Worm (Caenorhabditis elegans): Measurements from ENCODE around the gene mec-5.

DNA sequence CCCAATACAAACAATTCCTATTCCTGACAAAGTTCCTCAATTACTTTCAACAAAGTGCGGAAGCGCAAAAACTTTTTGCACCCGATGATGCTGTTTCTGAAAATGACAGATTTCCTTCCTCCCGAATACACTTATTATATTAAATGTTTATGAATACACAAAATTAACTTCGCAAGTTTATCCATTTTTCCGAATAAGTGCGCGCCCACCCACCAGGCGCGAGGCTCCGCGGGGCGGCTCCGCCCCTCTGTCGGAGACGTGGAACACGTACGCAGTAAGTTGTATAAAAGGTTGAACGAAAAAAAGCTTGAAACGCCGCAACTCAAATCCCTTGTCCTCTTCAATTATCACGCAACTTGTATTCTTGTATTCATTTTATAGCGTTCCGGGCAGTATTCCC is 15.0 kb downstream of the mec-5 start, which contains the start of gene C09G1.5:
- TF ChIP-seq lin-39 (tag; optimal IDR thresholded peaks at IDR 0.05) = no peak
- no peak for TF ChIP-seq elt-1 (tag; optimal IDR thresholded peaks at IDR 0.05)
- no peak for TF ChIP-seq egl-5 (tag; optimal IDR thresholded peaks at IDR 0.05)
- no peak for TF ChIP-seq nfya-1 (tag; optimal IDR thresholded peaks at IDR 0.05; ENCODE audit: insufficient read depth)
